Fruit fly (Drosophila melanogaster): ENCODE results near the gene CG32579.

The CG32579 gene

dm6 chrX:16285186-16285585, 37.9 kb upstream of the CG32579 start (continued):
- TF ChIP-seq nom (GFP tag; optimal IDR thresholded peaks at IDR 0.05) (no peak), schlank (tag; optimal IDR thresholded peaks at IDR 0.05) (no peak), CG12155 (GFP tag; optimal IDR thresholded peaks at IDR 0.05) (no peak), CG5180 (GFP tag; optimal IDR thresholded peaks at IDR 0.05) (no peak), CG17612 (GFP tag; IDR thresholded peaks at IDR 0.05) (no peak), CG1647 (GFP tag; optimal IDR thresholded peaks at IDR 0.05) (no peak), CG13424 (tag; optimal IDR thresholded peaks at IDR 0.05) (peak; percentile 37), CG12744 (GFP tag; optimal IDR thresholded peaks at IDR 0.05) (no peak), CG6683 (GFP tag; optimal IDR thresholded peaks at IDR 0.05) (no peak), Doc2 (GFP tag; IDR thresholded peaks at IDR 0.05) (no peak), CG4328 (GFP tag; optimal IDR thresholded peaks at IDR 0.05) (no peak), sna (GFP tag; IDR thresholded peaks at IDR 0.05; ENCODE audit: partially characterized antibody) (no peak), tio (GFP tag; optimal IDR thresholded peaks at IDR 0.05) (no peak), tup (GFP tag; optimal IDR thresholded peaks at IDR 0.05) (no peak), H2.0 (GFP tag; IDR thresholded peaks at IDR 0.05) (no peak), CG2199 (GFP tag; IDR thresholded peaks at IDR 0.05) (no peak), CG10209 (GFP tag; optimal IDR thresholded peaks at IDR 0.05) (no peak), CG11247 (GFP tag; IDR thresholded peaks at IDR 0.05) (no peak)

dm6 chrX:16286083-16286666, 36.9 kb upstream of the CG32579 start, which contains the start of gene UQCR-14:
Gene UQCR-14 (plus strand): TSS chrX:16286288.
- TF ChIP-seq ken (GFP tag; IDR thresholded peaks at IDR 0.05) (no peak), CG3163 (GFP tag; optimal IDR thresholded peaks at IDR 0.05) (peak; percentile 2), tll (GFP tag; optimal IDR thresholded peaks at IDR 0.05) (no peak), CG14667 (GFP tag; IDR thresholded peaks at IDR 0.05) (no peak), CG12769 (tag; optimal IDR thresholded peaks at IDR 0.05) (peak; percentile 38), B-H2 (GFP tag; optimal IDR thresholded peaks at IDR 0.05) (peak; percentile 66), Fer1 (GFP tag; optimal IDR thresholded peaks at IDR 0.05) (peak; percentile 21), mam (GFP tag; optimal IDR thresholded peaks at IDR 0.05) (peak; percentile 43), CG10147 (GFP tag; optimal IDR thresholded peaks at IDR 0.05) (peak; percentile 17), CG1602 (GFP tag; optimal IDR thresholded peaks at IDR 0.05) (no peak), vvl (GFP tag; IDR thresholded peaks at IDR 0.05) (peak; percentile 39), HLH3B (GFP tag; IDR thresholded peaks at IDR 0.05) (no peak), CG18619 (GFP tag; optimal IDR thresholded peaks at IDR 0.05) (no peak), gsb (GFP tag; IDR thresholded peaks at IDR 0.05) (no peak), kah (GFP tag; optimal IDR thresholded peaks at IDR 0.05) (no peak), Fer3 (tag; optimal IDR thresholded peaks at IDR 0.05) (peak; percentile 24), Dll (GFP tag; IDR thresholded peaks at IDR 0.05; ENCODE audit: partially characterized antibody) (peak; percentile 94), Poxn (GFP tag; IDR thresholded peaks at IDR 0.05) (no peak), chif (GFP tag; optimal IDR thresholded peaks at IDR 0.05) (no peak), gce (GFP tag; IDR thresholded peaks at IDR 0.05) (no peak), Aef1 (GFP tag; IDR thresholded peaks at IDR 0.05) (no peak), dati (GFP tag; IDR thresholded peaks at IDR 0.05) (no peak), ash1 (GFP tag; optimal IDR thresholded peaks at IDR 0.05) (no peak), nerfin-2 (GFP tag; IDR thresholded peaks at IDR 0.05; ENCODE audit: partially characterized antibody) (peak; percentile 96), Oaz (GFP tag; IDR thresholded peaks at IDR 0.05) (no peak), CG34422 (GFP tag; IDR thresholded peaks at IDR 0.05) (0 out of 3 replicates have a peak, but pooled peaks have one; percentile 44), usp (GFP tag; optimal IDR thresholded peaks at IDR 0.05) (no peak), BEAF-32 (GFP tag; optimal IDR thresholded peaks at IDR 0.05) (peak; percentile 97), CG11723 (GFP tag; optimal IDR thresholded peaks at IDR 0.05) (no peak), CG10654 (GFP tag; optimal IDR thresholded peaks at IDR 0.05) (no peak), CG2875 (GFP tag; optimal IDR thresholded peaks at IDR 0.05) (no peak), toy (GFP tag; IDR thresholded peaks at IDR 0.05) (no peak), pho (GFP tag; optimal IDR thresholded peaks at IDR 0.05) (peak; percentile 8)
